Fruit fly (Drosophila melanogaster): ENCODE results near the gene CG11842.

CG11842 gene

dm6 chr3R:29020366-29020765, 32.1 kb upstream of the CG11842 start, which contains the start of gene wat:
wat (minus strand) TSS chr3R:29020406.
- TF ChIP-seq dac (GFP tag; optimal IDR thresholded peaks at IDR 0.05) (no peak), eg (GFP tag; IDR thresholded peaks at IDR 0.05) (0 out of 3 replicates have a peak, but pooled peaks have one; percentile 18)

- TF ChIP-seq fd85E (GFP tag; optimal IDR thresholded peaks at IDR 0.05) (no peak), cyc (GFP tag; optimal IDR thresholded peaks at IDR 0.05) (no peak), Sox14 (GFP tag; optimal IDR thresholded peaks at IDR 0.05) (no peak), CG16779 (tag; optimal IDR thresholded peaks at IDR 0.05) (no peak), svp (GFP tag) (no peak), fd59A (GFP tag; optimal IDR thresholded peaks at IDR 0.05) (no peak), spab (GFP tag; optimal IDR thresholded peaks at IDR 0.05) (no peak), CG8119 (GFP tag; IDR thresholded peaks at IDR 0.05) (no peak)
Observed at dm6 chr3R:29024671-29025070, 27.8 kb upstream of the CG11842 start, which contains the start of gene CG14518. CG14518 (plus strand) TSS chr3R:29024971.

dm6 chr3R:29027122-29027521, 25.4 kb upstream of the CG11842 start, which contains the start of the genes eIF4E6 and CG1951:
eIF4E6 (minus strand) TSS chr3R:29027174.
CG1951 (plus strand) TSS chr3R:29027236.
- TF ChIP-seq CG11294 (GFP tag; IDR thresholded peaks at IDR 0.05) = no peak
- peak in 1 of 2 experiments; percentile 6 for TF ChIP-seq ss (GFP tag; optimal IDR thresholded peaks at IDR 0.05)
- peak; percentile 28 for TF ChIP-seq fkh (GFP tag; optimal IDR thresholded peaks at IDR 0.05)
- peak; percentile 9 for TF ChIP-seq CG3032 (tag; optimal IDR thresholded peaks at IDR 0.05)
- peak; percentile 72 for TF ChIP-seq Sox14 (GFP tag; optimal IDR thresholded peaks at IDR 0.05)
- peak; percentile 17 for TF ChIP-seq esn (GFP tag; optimal IDR thresholded peaks at IDR 0.05)
- no peak for TF ChIP-seq pdm3 (GFP tag; optimal IDR thresholded peaks at IDR 0.05)

- TF ChIP-seq fd85E (GFP tag; optimal IDR thresholded peaks at IDR 0.05) (no peak), CG31627 (GFP tag; optimal IDR thresholded peaks at IDR 0.05) (no peak), Smox (GFP tag; optimal IDR thresholded peaks at IDR 0.05) (no peak), CG16779 (tag; optimal IDR thresholded peaks at IDR 0.05) (no peak), salr (GFP tag; optimal IDR thresholded peaks at IDR 0.05) (no peak), CG10669 (GFP tag; optimal IDR thresholded peaks at IDR 0.05) (no peak), CG8632 (GFP tag; optimal IDR thresholded peaks at IDR 0.05) (no peak), CG6808 (GFP tag; optimal IDR thresholded peaks at IDR 0.05) (no peak), Met (GFP tag; optimal IDR thresholded peaks at IDR 0.05) (no peak), acj6 (GFP tag; optimal IDR thresholded peaks at IDR 0.05) (no peak), Ets21C (GFP tag; optimal IDR thresholded peaks at IDR 0.05) (no peak), CG8319 (GFP tag; optimal IDR thresholded peaks at IDR 0.05) (no peak), CG11902 (GFP tag; optimal IDR thresholded peaks at IDR 0.05) (no peak), spab (GFP tag; optimal IDR thresholded peaks at IDR 0.05) (no peak), fkh (GFP tag; optimal IDR thresholded peaks at IDR 0.05) (no peak), CG10631 (GFP tag; optimal IDR thresholded peaks at IDR 0.05) (no peak), CG7368 (GFP tag; optimal IDR thresholded peaks at IDR 0.05) (no peak), CG6276 (GFP tag; optimal IDR thresholded peaks at IDR 0.05) (no peak), CG32006 (GFP tag; optimal IDR thresholded peaks at IDR 0.05) (no peak)
Observed at dm6 chr3R:29032542-29032941, 19.9 kb upstream of the CG11842 start, which contains the start of gene Ssl2. Ssl2 (minus strand) TSS chr3R:29032642.

dm6 chr3R:29033909-29034629, 18.4 kb upstream of the CG11842 start, which contains the start of the genes beta4GalNAcTB and Cpsf100:
beta4GalNAcTB (minus strand) TSS chr3R:29034008.
Cpsf100 (plus strand) TSS chr3R:29034573.
- peak; percentile 90 for TF ChIP-seq Sox15 (GFP tag; optimal IDR thresholded peaks at IDR 0.05)
- TF ChIP-seq CG15336 (GFP tag; IDR thresholded peaks at IDR 0.05) = peak; percentile 35; the same call in 1 of the 2 replicates
- peak; percentile 7; the same call in 1 of the 2 replicates for TF ChIP-seq CG11294 (GFP tag; IDR thresholded peaks at IDR 0.05)
- TF ChIP-seq CG34406 (GFP tag; optimal IDR thresholded peaks at IDR 0.05) = peak; percentile 84
- peak; percentile 82 for TF ChIP-seq net (GFP tag; optimal IDR thresholded peaks at IDR 0.05)
- peak; percentile 65 for TF ChIP-seq CG8119 (GFP tag; IDR thresholded peaks at IDR 0.05)
- TF ChIP-seq CG6276 (GFP tag; optimal IDR thresholded peaks at IDR 0.05) = no peak
- TF ChIP-seq CG32006 (GFP tag; optimal IDR thresholded peaks at IDR 0.05) = peak; percentile 91
- peak; percentile 74 for TF ChIP-seq achi (GFP tag; optimal IDR thresholded peaks at IDR 0.05)
- TF ChIP-seq cyc (GFP tag; optimal IDR thresholded peaks at IDR 0.05) = peak; percentile 82
- peak; percentile 81 for TF ChIP-seq Sox14 (GFP tag; optimal IDR thresholded peaks at IDR 0.05)
- TF ChIP-seq dac (GFP tag; optimal IDR thresholded peaks at IDR 0.05) = peak; percentile 47
- no peak for TF ChIP-seq fd85E (GFP tag; optimal IDR thresholded peaks at IDR 0.05)
- peak; percentile 64 for TF ChIP-seq CG8319 (GFP tag; optimal IDR thresholded peaks at IDR 0.05)
- peak; percentile 41 for TF ChIP-seq CG6163 (GFP tag; IDR thresholded peaks at IDR 0.05)
- TF ChIP-seq pdm3 (GFP tag; optimal IDR thresholded peaks at IDR 0.05) = peak; percentile 86
- peak; percentile 67 for TF ChIP-seq eg (GFP tag; IDR thresholded peaks at IDR 0.05)
- peak in 1 of 2 experiments; percentile 93 for TF ChIP-seq salr (GFP tag; optimal IDR thresholded peaks at IDR 0.05)
- no peak for TF ChIP-seq Eip93F (GFP tag; optimal IDR thresholded peaks at IDR 0.05)
- TF ChIP-seq vri (GFP tag; optimal IDR thresholded peaks at IDR 0.05) = no peak
- TF ChIP-seq acj6 (GFP tag; optimal IDR thresholded peaks at IDR 0.05) = peak; percentile 82
- peak; percentile 81 for TF ChIP-seq Ets21C (GFP tag; optimal IDR thresholded peaks at IDR 0.05)
- peak; percentile 1 for TF ChIP-seq CG1621 (tag; optimal IDR thresholded peaks at IDR 0.05)

Data from whole organism, prepupa.